Fruit fly (Drosophila melanogaster) whole organism, adult: Measurements from ENCODE around the gene CG10098.

ENCODE experiments used
- CG11617 ChIP-seq: fragments of 200-800 bp; sonication (Bioruptor generic); optimal IDR thresholded peaks from 2 replicates; lab custom pipeline; 2017; ENCODE audit warnings: mild to moderate bottlenecking, missing biosample characterization, missing genetic modification reagents, missing genetic modification characterization
- CG12768 ChIP-seq: fragments of 200-800 bp; sonication (Bioruptor generic); optimal IDR thresholded peaks from 2 replicates; lab custom pipeline; 2017; ENCODE audit warnings: missing biosample characterization, missing genetic modification characterization, mild to moderate bottlenecking, moderate library complexity, missing genetic modification reagents
- CG14711 ChIP-seq: fragments of 200-800 bp; sonication (Bioruptor generic); optimal IDR thresholded peaks from 2 replicates; lab custom pipeline; 2018; ENCODE audit warnings: missing biosample characterization, mild to moderate bottlenecking, missing genetic modification characterization, moderate library complexity
- CG1620 ChIP-seq: fragments of 200-800 bp; sonication (Bioruptor generic); optimal IDR thresholded peaks from 2 replicates; lab custom pipeline; 2016; ENCODE audit warnings: missing biosample characterization, missing genetic modification characterization
- CG33017 ChIP-seq: fragments of 200-800 bp; sonication (Bioruptor generic); optimal IDR thresholded peaks from 2 replicates; lab custom pipeline; 2018; ENCODE audit warnings: missing biosample characterization, mild to moderate bottlenecking, missing genetic modification characterization, moderate library complexity
- CG5204 ChIP-seq: fragments of 200-800 bp; sonication (Bioruptor generic); optimal IDR thresholded peaks from 2 replicates; lab custom pipeline; 2016; ENCODE audit warnings: missing biosample characterization, missing genetic modification characterization
- CG7045 ChIP-seq: fragments of 200-800 bp; sonication (Bioruptor generic); optimal IDR thresholded peaks from 2 replicates; lab custom pipeline; 2017; ENCODE audit warnings: missing biosample characterization, mild to moderate bottlenecking, missing genetic modification characterization
- CG7101 ChIP-seq: fragments of 200-800 bp; sonication (Bioruptor generic); optimal IDR thresholded peaks from 2 replicates; lab custom pipeline; 2018; ENCODE audit warnings: missing biosample characterization, mild to moderate bottlenecking, missing genetic modification characterization, moderate library complexity
- Clk ChIP-seq: fragments of 200-800 bp; sonication (Bioruptor generic); optimal IDR thresholded peaks from 2 replicates; lab custom pipeline; 2017; ENCODE audit warnings: missing biosample characterization, missing genetic modification characterization
- Crg-1 ChIP-seq: fragments of 200-800 bp; sonication (Bioruptor generic); optimal IDR thresholded peaks from 2 replicates; lab custom pipeline; 2016; ENCODE audit warnings: missing biosample characterization, missing genetic modification characterization
- Hr96 ChIP-seq: fragments of 200-800 bp; sonication (Bioruptor generic); optimal IDR thresholded peaks from 2 replicates; lab custom pipeline; 2016; ENCODE audit warnings: missing biosample characterization, missing genetic modification characterization
- Mnt ChIP-seq: fragments of 200-800 bp; sonication (Bioruptor generic); optimal IDR thresholded peaks from 2 replicates; lab custom pipeline; 2016; ENCODE audit warnings: missing biosample characterization, mild to moderate bottlenecking, missing genetic modification characterization
- bab1 ChIP-seq: fragments of 200-800 bp; sonication (Bioruptor generic); optimal IDR thresholded peaks from 3 replicates; lab custom pipeline; 2019; ENCODE audit warnings: missing biosample characterization, mild to moderate bottlenecking, missing genetic modification characterization, moderate library complexity
- cic ChIP-seq: fragments of 200-800 bp; sonication (Bioruptor generic); optimal IDR thresholded peaks from 2 replicates; lab custom pipeline; 2017; ENCODE audit warnings: missing biosample characterization, mild to moderate bottlenecking, missing genetic modification characterization, moderate library complexity
- cnc ChIP-seq, 2 experiments: fragments of >200 bp; optimal IDR thresholded peaks; 2 replicates each; lab custom pipeline; 2017
- kay ChIP-seq: fragments of 200-800 bp; sonication (Bioruptor generic); peaks from one replicate; lab custom pipeline; 2016; ENCODE audit warnings: missing biosample characterization, missing genetic modification characterization, borderline replicate concordance
- ovo ChIP-seq: fragments of 200-800 bp; sonication (Bioruptor generic); optimal IDR thresholded peaks from 2 replicates; lab custom pipeline; 2016; ENCODE audit warnings: missing biosample characterization, missing genetic modification characterization
- pad ChIP-seq: fragments of 200-800 bp; sonication (Bioruptor generic); optimal IDR thresholded peaks from 3 replicates; lab custom pipeline; 2017; ENCODE audit warnings: missing biosample characterization, missing genetic modification characterization, mild to moderate bottlenecking, moderate library complexity, missing genetic modification reagents
- tj ChIP-seq: fragments of 200-800 bp; sonication (Bioruptor generic); optimal IDR thresholded peaks from 3 replicates; lab custom pipeline; 2017; ENCODE audit warnings: missing biosample characterization, mild to moderate bottlenecking, missing genetic modification characterization, moderate library complexity
- toe ChIP-seq: fragments of 200-800 bp; sonication (Bioruptor generic); optimal IDR thresholded peaks from 2 replicates; lab custom pipeline; 2016; ENCODE audit warnings: missing biosample characterization, missing genetic modification characterization

The CG10098 gene

dm6 chr3R:7124109-7124639, at the start of gene CG10098, which contains the start of gene Alh:
Gene CG10098 (plus strand): TSS chr3R:7124548.
Gene Alh (minus strand): TSS chr3R:7124185.
- TF ChIP-seq CG33017 (tag; lab: Kevin White, UChicago) (peak; percentile 36), pad (GFP tag; lab: Kevin White, UChicago) (peak; percentile 71), Hr96 (GFP tag; lab: Kevin White, UChicago) (peak; percentile 89), cic (GFP tag; lab: Kevin White, UChicago) (no peak), CG11617 (GFP tag; lab: Kevin White, UChicago) (peak; percentile 90), Clk (GFP tag; lab: Kevin White, UChicago) (peak; percentile 86), toe (peak; percentile 97), ovo (peak; percentile 88), tj (peak; percentile 69), CG12768 (GFP tag; lab: Kevin White, UChicago) (peak; percentile 80), bab1 (GFP tag; lab: Kevin White, UChicago) (peak; percentile 22), CG14711 (tag; lab: Kevin White, UChicago) (peak; percentile 53), kay (GFP tag; lab: Kevin White, UChicago) (peak; percentile 96), CG7045 (GFP tag; lab: Kevin White, UChicago) (peak; percentile 81), CG1620 (GFP tag; lab: Kevin White, UChicago) (peak; percentile 94), CG5204 (GFP tag; lab: Kevin White, UChicago) (peak; percentile 93), Crg-1 (GFP tag; lab: Kevin White, UChicago) (peak; percentile 83), Mnt (GFP tag; lab: Kevin White, UChicago) (peak; percentile 68), CG7101 (tag; lab: Kevin White, UChicago) (peak; percentile 82), cnc (optimal IDR thresholded peaks at IDR 0.05; lab: Kevin White, UChicago) (no peak)

DNA sequence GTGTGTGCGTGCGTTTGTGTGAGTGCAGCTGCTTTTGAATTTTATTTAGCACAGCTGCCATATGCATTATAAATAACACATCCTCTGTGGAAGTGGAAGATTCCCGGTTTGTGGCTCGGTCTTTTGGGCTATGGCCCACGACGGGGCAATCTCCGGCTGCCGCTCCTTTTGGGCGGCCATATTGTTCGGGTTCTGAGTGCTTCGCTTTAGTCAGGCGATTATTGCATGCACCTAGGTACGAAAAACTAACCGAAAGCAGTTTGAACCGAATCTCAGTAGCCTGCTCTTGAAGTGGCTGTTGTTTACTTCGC, 49.3 kb upstream of the CG10098 start:
- no peak for TF ChIP-seq Clk (GFP tag; lab: Kevin White, UChicago)
- no peak for TF ChIP-seq cnc (optimal IDR thresholded peaks at IDR 0.05; lab: Kevin White, UChicago)
- TF ChIP-seq CG14711 (tag; lab: Kevin White, UChicago): no peak
- no peak for TF ChIP-seq CG7045 (GFP tag; lab: Kevin White, UChicago)

DNA sequence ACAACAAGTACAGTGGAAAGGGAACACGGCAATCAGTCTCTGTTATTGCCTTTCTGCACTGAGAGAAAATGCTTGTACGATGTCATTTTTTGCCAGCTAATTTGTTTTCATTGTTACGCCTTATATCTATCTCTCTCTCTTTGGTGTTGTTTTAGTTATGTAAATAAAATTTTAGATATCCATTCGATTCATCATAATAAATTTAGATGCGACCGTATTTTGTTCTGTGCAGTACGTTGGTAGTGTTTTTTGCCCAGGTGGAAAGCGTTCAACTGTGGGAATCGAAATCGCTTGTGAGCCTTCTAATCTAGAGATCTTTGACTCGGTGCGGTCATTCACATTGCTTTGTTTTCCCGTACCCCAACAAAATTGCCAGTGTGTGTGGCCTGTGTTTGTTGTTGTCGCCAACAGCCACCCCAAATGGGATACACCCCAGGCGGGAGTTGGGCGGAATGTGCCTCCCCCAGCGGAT, 48.6 kb upstream of the CG10098 start:
- peak; percentile 87 for TF ChIP-seq Clk (GFP tag; lab: Kevin White, UChicago)
- TF ChIP-seq bab1 (GFP tag; lab: Kevin White, UChicago): peak; percentile 88
- TF ChIP-seq CG11617 (GFP tag; lab: Kevin White, UChicago): peak; percentile 91
- TF ChIP-seq kay (GFP tag; lab: Kevin White, UChicago): peak; percentile 94
- TF ChIP-seq tj: peak; percentile 67
- TF ChIP-seq cnc (optimal IDR thresholded peaks at IDR 0.05; lab: Kevin White, UChicago): no peak
- peak; percentile 71 for TF ChIP-seq ovo
- TF ChIP-seq Crg-1 (GFP tag; lab: Kevin White, UChicago): peak; percentile 70
- peak; percentile 96 for TF ChIP-seq CG12768 (GFP tag; lab: Kevin White, UChicago)
- TF ChIP-seq toe: peak; percentile 82
- peak; percentile 90 for TF ChIP-seq cic (GFP tag; lab: Kevin White, UChicago)
- TF ChIP-seq Mnt (GFP tag; lab: Kevin White, UChicago): peak; percentile 74
- TF ChIP-seq pad (GFP tag; lab: Kevin White, UChicago): peak; percentile 81
- peak; percentile 90 for TF ChIP-seq Hr96 (GFP tag; lab: Kevin White, UChicago)
- peak; percentile 88 for TF ChIP-seq CG14711 (tag; lab: Kevin White, UChicago)
- peak; percentile 91 for TF ChIP-seq CG7045 (GFP tag; lab: Kevin White, UChicago)
- TF ChIP-seq CG5204 (GFP tag; lab: Kevin White, UChicago): no peak
- TF ChIP-seq CG33017 (tag; lab: Kevin White, UChicago): peak; percentile 91
- TF ChIP-seq CG7101 (tag; lab: Kevin White, UChicago): peak; percentile 91
- TF ChIP-seq CG1620 (GFP tag; lab: Kevin White, UChicago): peak; percentile 81

DNA sequence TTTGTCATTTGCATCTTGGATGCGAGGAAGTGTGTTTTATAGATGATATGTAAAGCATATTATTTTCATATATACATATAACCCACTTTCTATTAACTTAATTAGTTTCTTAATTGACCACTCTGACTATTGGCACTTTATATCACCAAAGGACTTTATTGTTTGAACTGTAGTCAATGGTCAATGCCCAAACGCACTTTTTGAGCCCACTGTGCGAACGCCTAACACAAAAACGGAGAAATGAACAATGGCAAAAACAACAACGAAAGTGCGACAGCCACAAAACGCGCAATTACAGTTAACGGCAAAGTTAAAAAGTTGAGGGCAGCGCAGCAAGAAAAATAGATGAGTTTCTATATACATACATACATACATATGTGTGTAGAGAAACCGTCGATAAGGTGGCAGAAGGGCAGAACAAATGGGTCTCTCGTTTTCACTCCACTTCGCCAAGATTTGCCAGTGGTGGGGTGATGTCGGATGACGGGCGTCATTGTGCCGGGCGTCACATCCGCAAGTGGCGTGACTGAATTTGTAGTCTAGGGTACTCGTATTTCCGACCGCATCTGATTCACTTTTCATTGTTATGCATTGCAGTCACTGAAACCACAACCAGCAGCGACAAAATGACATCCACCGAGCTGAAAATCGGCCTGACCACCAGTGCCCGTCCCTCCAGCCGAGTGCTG, 47.9 kb upstream of the CG10098 start:
- TF ChIP-seq Crg-1 (GFP tag; lab: Kevin White, UChicago) (peak; percentile 59), CG7045 (GFP tag; lab: Kevin White, UChicago) (peak; percentile 90), Clk (GFP tag; lab: Kevin White, UChicago) (no peak), pad (GFP tag; lab: Kevin White, UChicago) (peak; percentile 54), CG5204 (GFP tag; lab: Kevin White, UChicago) (no peak), CG1620 (GFP tag; lab: Kevin White, UChicago) (peak; percentile 60), cnc (optimal IDR thresholded peaks at IDR 0.05; lab: Kevin White, UChicago) (no peak), bab1 (GFP tag; lab: Kevin White, UChicago) (peak; percentile 94), cic (GFP tag; lab: Kevin White, UChicago) (peak; percentile 95), CG7101 (tag; lab: Kevin White, UChicago) (peak; percentile 76), CG11617 (GFP tag; lab: Kevin White, UChicago) (peak; percentile 46), CG14711 (tag; lab: Kevin White, UChicago) (peak; percentile 52), kay (GFP tag; lab: Kevin White, UChicago) (no peak), toe (peak; percentile 48), ovo (peak; percentile 64), Hr96 (GFP tag; lab: Kevin White, UChicago) (no peak), Mnt (GFP tag; lab: Kevin White, UChicago) (peak; percentile 22), CG12768 (GFP tag; lab: Kevin White, UChicago) (peak; percentile 96), tj (peak; percentile 37), CG33017 (tag; lab: Kevin White, UChicago) (peak; percentile 90)

DNA sequence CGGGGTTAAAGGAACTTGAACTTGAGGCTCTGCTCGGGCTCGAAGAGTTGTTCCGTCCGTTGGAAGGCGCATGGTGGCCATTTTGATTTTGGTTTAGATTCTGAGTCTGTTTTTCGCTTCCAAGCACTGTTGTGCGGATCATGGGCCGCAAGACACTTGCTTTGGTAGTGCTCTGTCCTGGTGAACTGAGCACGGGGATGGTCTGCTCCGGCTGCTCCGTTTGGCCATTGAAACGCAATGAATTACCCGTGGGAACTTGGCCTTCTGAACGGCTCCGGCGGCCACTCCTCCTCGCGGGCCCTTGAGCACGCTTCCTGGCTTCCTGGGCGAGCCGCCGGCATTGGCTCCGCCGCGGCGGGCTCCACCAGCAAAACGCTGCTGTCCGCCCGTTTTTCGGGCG, 44.6 kb upstream of the CG10098 start:
- TF ChIP-seq Mnt (GFP tag; lab: Kevin White, UChicago) (no peak), CG5204 (GFP tag; lab: Kevin White, UChicago) (no peak), CG14711 (tag; lab: Kevin White, UChicago) (no peak), CG12768 (GFP tag; lab: Kevin White, UChicago) (no peak), Clk (GFP tag; lab: Kevin White, UChicago) (no peak), pad (GFP tag; lab: Kevin White, UChicago) (no peak), CG11617 (GFP tag; lab: Kevin White, UChicago) (no peak), ovo (no peak), CG1620 (GFP tag; lab: Kevin White, UChicago) (no peak)
